Worm (Caenorhabditis elegans) whole organism, mixed stage, embryonic: ENCODE data around the gene C25D7.10.

ENCODE experiments used
- cnd-1 ChIP-seq: fragments of 200-800 bp; sonication (Bioruptor generic); optimal IDR thresholded peaks from 2 replicates; lab custom pipeline; 2018; ENCODE audit warnings: mild to moderate bottlenecking, missing genetic modification characterization, missing compliant biosample characterization
- elt-1 ChIP-seq: sonication (generic microtip); optimal IDR thresholded peaks from 2 replicates; lab custom pipeline; 2017; ENCODE audit warnings: missing genetic modification characterization, mild to moderate bottlenecking, missing compliant biosample characterization, antibody characterized with exemption, moderate library complexity, borderline replicate concordance; ENCODE audit not compliant: insufficient read depth
- lin-32 ChIP-seq: fragments of 200-800 bp; sonication (Bioruptor generic); optimal IDR thresholded peaks from 2 replicates; lab custom pipeline; 2018; ENCODE audit warnings: mild to moderate bottlenecking, missing genetic modification characterization, missing compliant biosample characterization
- nhr-12 ChIP-seq: fragments of 150-350 bp; optimal IDR thresholded peaks from 2 replicates; lab custom pipeline; 2014; ENCODE audit warnings: missing biosample characterization, missing genetic modification characterization
- nhr-237 ChIP-seq: fragments of 150-350 bp; optimal IDR thresholded peaks from 2 replicates; lab custom pipeline; 2014; ENCODE audit warnings: missing biosample characterization, missing genetic modification characterization
- unc-62 ChIP-seq: fragments of 150-350 bp; optimal IDR thresholded peaks from 2 replicates; lab custom pipeline; 2014; ENCODE audit warnings: missing biosample characterization, missing genetic modification reagents, missing genetic modification characterization

- TF ChIP-seq unc-62 (GFP tag; lab: Kevin White, UChicago) (no peak), lin-32 (no peak), nhr-237 (tag; lab: Kevin White, UChicago) (no peak), nhr-12 (tag; lab: Kevin White, UChicago) (no peak), elt-1 (tag; lab: Kevin White, UChicago) (no peak), cnd-1 (tag; lab: Kevin White, UChicago) (peak; percentile 3)
These were observed 15.0 kb downstream of the C25D7.10 start, which contains the start of the genes C01G10.10 and C01G10.9 for ce11 chrV:15082291-15082690.
